Fruit fly (Drosophila melanogaster): ENCODE results near the gene CG12541.

- TF ChIP-seq ab (GFP tag; optimal IDR thresholded peaks at IDR 0.05) (no peak), crc (GFP tag; optimal IDR thresholded peaks at IDR 0.05) (no peak), Camta (GFP tag; optimal IDR thresholded peaks at IDR 0.05) (no peak), CG1792 (GFP tag; optimal IDR thresholded peaks at IDR 0.05) (no peak), CG4730 (GFP tag; IDR thresholded peaks at IDR 0.05) (no peak), Atf6 (GFP tag; IDR thresholded peaks at IDR 0.05) (no peak), Abd-B (GFP tag; optimal IDR thresholded peaks at IDR 0.05) (no peak)
These were observed 57.5 kb downstream of the CG12541 start for dm6 chrX:7008102-7009087.

Measured in whole organism, embryonic.